Fruit fly (Drosophila melanogaster) whole organism, embryonic: ENCODE measurements around the gene CG15877.

ENCODE experiments used
- Adf1 ChIP-seq: fragments of 200-800 bp; sonication (Bioruptor generic); IDR thresholded peaks from 2 replicates; pipeline ENCODE4 v1.3.6; 2022; ENCODE audit warnings: missing biosample characterization, missing genetic modification characterization
- Atf6 ChIP-seq: fragments of 200-800 bp; sonication (Bioruptor generic); IDR thresholded peaks from 2 replicates; pipeline ENCODE4 v1.3.6; 2022; ENCODE audit warnings: missing biosample characterization, missing genetic modification characterization
- CG2712 ChIP-seq: fragments of 200-800 bp; optimal IDR thresholded peaks from 3 replicates; lab custom pipeline; 2019; ENCODE audit warnings: missing biosample characterization, mild to moderate bottlenecking, missing genetic modification characterization, moderate library complexity
- CG6654 ChIP-seq: fragments of 200-800 bp; sonication (Bioruptor generic); optimal IDR thresholded peaks from 2 replicates; lab custom pipeline; 2017; ENCODE audit warnings: missing biosample characterization, mild to moderate bottlenecking, missing genetic modification characterization
- CG7271 ChIP-seq: fragments of 200-800 bp; sonication (Bioruptor generic); optimal IDR thresholded peaks from 2 replicates; lab custom pipeline; 2018; ENCODE audit warnings: missing biosample characterization, mild to moderate bottlenecking, missing genetic modification characterization, moderate library complexity
- Dp ChIP-seq: fragments of 200-800 bp; sonication (Bioruptor generic); optimal IDR thresholded peaks from 2 replicates; lab custom pipeline; 2018; ENCODE audit warnings: missing biosample characterization, mild to moderate bottlenecking, missing genetic modification characterization, moderate library complexity
- Fer3 ChIP-seq: fragments of 200-800 bp; sonication (Bioruptor generic); optimal IDR thresholded peaks from 2 replicates; lab custom pipeline; 2018; ENCODE audit warnings: missing biosample characterization, mild to moderate bottlenecking, missing genetic modification characterization, moderate library complexity
- GATAe ChIP-seq: fragments of 200-800 bp; sonication (Bioruptor generic); conservative IDR thresholded peaks from 2 replicates; pipeline ENCODE4 v1.3.6; 2022; ENCODE audit warnings: missing biosample characterization, missing genetic modification characterization
- HLH3B ChIP-seq: fragments of 200-800 bp; sonication (Bioruptor generic); IDR thresholded peaks from 2 replicates; pipeline ENCODE4 v1.3.6; 2022; ENCODE audit warnings: missing biosample characterization, missing genetic modification characterization
- Ravus ChIP-seq: fragments of 200-800 bp; sonication (Bioruptor generic); IDR thresholded peaks from 2 replicates; pipeline ENCODE4 v1.3.6; 2022; ENCODE audit warnings: missing biosample characterization, missing genetic modification characterization
- pan ChIP-seq, 4 experiments: fragments of >200 bp in 3 of 4; fragments of 200-800 bp in 1 of 4; sonication (Bioruptor generic) in 1 of 4; optimal IDR thresholded peaks in 3 of 4; IDR thresholded peaks in 1 of 4; 2 replicates each; pipeline versions ENCODE4 v1.3.6 to Lab custom; 2017 to 2022; ENCODE audit warnings: missing biosample characterization in 2 of 4, missing genetic modification characterization in 2 of 4, mixed read lengths in 1 of 4
- wor ChIP-seq: fragments of 200-800 bp; sonication (Bioruptor generic); IDR thresholded peaks from 2 replicates; pipeline ENCODE4 v1.3.6; 2022; ENCODE audit warnings: missing biosample characterization, missing genetic modification characterization

dm6 chr3L:2373421-2374043 is 3.8 kb downstream of the CG15877 start, which contains the start of the genes mRpL23 and CG9004:
- TF ChIP-seq HLH3B (GFP tag; lab: Robert Waterston, UW) (peak; percentile 100), Atf6 (peak; percentile 99), Dp (GFP tag; lab: Kevin White, UChicago) (peak; percentile 51), Ravus (peak; percentile 99), CG6654 (GFP tag; lab: Kevin White, UChicago) (peak; percentile 93), CG2712 (tag; lab: Kevin White, UChicago) (peak; percentile 99), CG7271 (tag; lab: Kevin White, UChicago) (peak; percentile 98), Fer3 (tag; lab: Kevin White, UChicago) (peak; percentile 99), Adf1 (GFP tag; lab: Robert Waterston, UW) (peak; percentile 97), pan (optimal IDR thresholded peaks at IDR 0.05; lab: Kevin White, UChicago) (no peak), pan (GFP tag; optimal IDR thresholded peaks at IDR 0.05 in 1 of 2, IDR thresholded peaks at IDR 0.05 in 1 of 2) (peak in 1 of 2 experiments; percentile 100), GATAe (GFP tag; lab: Robert Waterston, UW) (peak; percentile 99), wor (GFP tag; lab: Robert Waterston, UW) (peak; percentile 99)
